Fruit fly (Drosophila melanogaster): ENCODE measurements around the gene OtopLa.

OtopLa gene

DNA sequence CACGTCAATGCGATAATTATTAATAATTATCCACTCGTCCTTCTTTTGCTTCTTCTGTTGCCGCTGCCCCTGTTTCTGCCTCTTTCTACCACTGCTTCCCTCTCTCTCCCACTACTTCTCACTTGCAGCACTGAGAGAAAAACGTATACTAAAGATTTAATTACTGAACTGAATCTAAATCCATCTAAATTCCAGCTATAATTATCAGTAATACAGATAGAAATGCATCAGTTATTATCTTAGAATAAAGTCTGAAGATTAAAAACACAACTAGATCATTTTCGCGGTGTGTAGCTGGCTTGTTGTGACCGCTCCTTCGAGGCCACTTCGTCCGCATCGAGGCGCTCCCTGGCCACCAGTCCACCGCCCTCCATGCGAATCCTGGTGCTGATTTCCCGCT, 58.3 kb downstream of the OtopLa start:
- TF ChIP-seq jim (GFP tag; optimal IDR thresholded peaks at IDR 0.05) (no peak), N (GFP tag; optimal IDR thresholded peaks at IDR 0.05) (no peak), rgr (GFP tag; optimal IDR thresholded peaks at IDR 0.05) (no peak), Rel (GFP tag; optimal IDR thresholded peaks at IDR 0.05) (no peak), Rel (tag; optimal IDR thresholded peaks at IDR 0.05) (no peak), h (GFP tag; optimal IDR thresholded peaks at IDR 0.05) (no peak), Dif (GFP tag; optimal IDR thresholded peaks at IDR 0.05; ENCODE audit: partially characterized antibody) (no peak)

DNA sequence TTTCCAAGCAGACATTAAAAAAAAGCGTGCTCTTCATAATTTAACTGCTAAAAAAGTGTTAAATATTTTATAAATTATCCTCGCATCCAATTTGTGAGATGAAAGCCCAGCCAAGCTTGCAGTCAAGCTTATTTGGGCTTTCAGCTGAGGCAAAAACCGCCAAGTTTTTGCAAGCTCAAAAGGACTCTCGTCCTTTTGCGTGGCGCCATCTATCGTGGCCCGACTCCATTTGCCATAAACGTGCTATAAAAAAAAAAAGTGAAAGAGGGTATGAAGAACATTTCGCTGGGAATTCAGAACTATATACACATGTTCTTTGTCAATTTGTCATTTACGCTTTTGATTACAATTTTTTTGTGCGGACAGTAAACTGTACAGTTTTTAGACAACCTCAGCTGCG, 59.8 kb downstream of the OtopLa start:
- TF ChIP-seq dl (GFP tag; optimal IDR thresholded peaks at IDR 0.05; ENCODE audit: insufficient read depth in 1 of 2, partially characterized antibody in 2 of 2): no peak
- TF ChIP-seq CG9705 (GFP tag; optimal IDR thresholded peaks at IDR 0.05): no peak
- no peak for TF ChIP-seq Rel (GFP tag; optimal IDR thresholded peaks at IDR 0.05)
- TF ChIP-seq Rel (tag; optimal IDR thresholded peaks at IDR 0.05): no peak
- TF ChIP-seq GATAd (GFP tag; optimal IDR thresholded peaks at IDR 0.05): no peak
- no peak for TF ChIP-seq Mio (GFP tag; optimal IDR thresholded peaks at IDR 0.05)
- no peak for TF ChIP-seq woc (GFP tag; optimal IDR thresholded peaks at IDR 0.05)
- TF ChIP-seq CrebA (GFP tag; optimal IDR thresholded peaks at IDR 0.05; ENCODE audit: borderline replicate concordance): no peak
- TF ChIP-seq psq (GFP tag; optimal IDR thresholded peaks at IDR 0.05): no peak
- TF ChIP-seq HLH106 (tag; optimal IDR thresholded peaks at IDR 0.05): no peak
- TF ChIP-seq CG32264 (GFP tag; optimal IDR thresholded peaks at IDR 0.05): no peak
- no peak for TF ChIP-seq lola (GFP tag; optimal IDR thresholded peaks at IDR 0.05)
- TF ChIP-seq sv (GFP tag; optimal IDR thresholded peaks at IDR 0.05): no peak
- no peak for TF ChIP-seq fru (GFP tag; optimal IDR thresholded peaks at IDR 0.05)
- no peak for TF ChIP-seq ey (GFP tag; optimal IDR thresholded peaks at IDR 0.05)

DNA sequence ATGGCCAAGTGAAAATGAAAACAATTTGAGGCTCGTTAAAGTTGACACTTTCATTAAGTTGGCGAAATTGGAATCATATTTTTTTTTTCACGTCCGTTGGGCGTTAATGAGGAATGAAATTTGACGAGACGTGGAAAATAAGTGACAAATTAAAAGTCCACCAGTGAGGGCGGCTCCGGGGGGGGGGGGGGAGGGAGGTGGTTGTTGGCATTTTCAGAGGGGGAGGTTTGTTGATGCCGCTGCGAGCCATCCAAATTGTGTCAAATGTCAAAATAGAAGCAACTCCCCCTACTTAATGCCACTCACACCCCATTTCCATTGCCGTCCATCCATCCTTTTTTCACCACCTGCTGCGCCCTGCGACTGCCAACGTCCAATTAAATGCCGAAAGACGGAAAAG, 61.3 kb downstream of the OtopLa start:
- no peak for TF ChIP-seq lola (GFP tag; optimal IDR thresholded peaks at IDR 0.05)
- no peak for TF ChIP-seq HLH106 (tag; optimal IDR thresholded peaks at IDR 0.05)
- TF ChIP-seq Dfd (GFP tag; optimal IDR thresholded peaks at IDR 0.05): peak; percentile 77

DNA sequence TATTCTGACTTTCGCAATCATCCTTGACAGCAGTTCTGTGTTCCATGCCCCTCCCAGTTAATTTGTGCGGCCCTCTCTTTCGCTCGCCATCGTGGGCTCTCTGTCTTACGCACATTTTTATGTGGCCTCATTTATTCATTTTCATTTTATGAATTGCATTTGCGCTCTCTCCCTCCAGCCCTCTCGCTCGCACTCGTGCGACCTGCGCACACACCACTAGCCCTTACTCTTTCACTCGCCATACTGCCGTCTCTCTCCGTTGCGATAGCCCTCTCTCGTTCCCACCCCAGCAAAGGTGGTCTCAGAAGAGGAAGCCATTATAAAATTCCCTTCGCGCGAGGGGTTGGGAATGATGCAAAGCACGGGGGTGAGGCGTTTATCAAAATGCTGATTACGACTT, 68.8 kb downstream of the OtopLa start:
- TF ChIP-seq foxo (GFP tag; optimal IDR thresholded peaks at IDR 0.05): no peak
- peak; percentile 26 for TF ChIP-seq Vsx2 (GFP tag; optimal IDR thresholded peaks at IDR 0.05; ENCODE audit: partially characterized antibody)
- TF ChIP-seq ey (GFP tag; optimal IDR thresholded peaks at IDR 0.05): no peak
- no peak for TF ChIP-seq N (GFP tag; optimal IDR thresholded peaks at IDR 0.05)
- no peak for TF ChIP-seq Rel (GFP tag; optimal IDR thresholded peaks at IDR 0.05)
- TF ChIP-seq Rel (tag; optimal IDR thresholded peaks at IDR 0.05): no peak
- no peak for TF ChIP-seq jim (GFP tag; optimal IDR thresholded peaks at IDR 0.05)
- no peak for TF ChIP-seq Jra (GFP tag; optimal IDR thresholded peaks at IDR 0.05)

Data from whole organism, wandering third instar larva.